Fruit fly (Drosophila melanogaster): ENCODE results near the gene eRF3.
A peak's percentile ranks its signal among the peaks of the same experiment; 100 is the strongest.

eRF3 gene

DNA sequence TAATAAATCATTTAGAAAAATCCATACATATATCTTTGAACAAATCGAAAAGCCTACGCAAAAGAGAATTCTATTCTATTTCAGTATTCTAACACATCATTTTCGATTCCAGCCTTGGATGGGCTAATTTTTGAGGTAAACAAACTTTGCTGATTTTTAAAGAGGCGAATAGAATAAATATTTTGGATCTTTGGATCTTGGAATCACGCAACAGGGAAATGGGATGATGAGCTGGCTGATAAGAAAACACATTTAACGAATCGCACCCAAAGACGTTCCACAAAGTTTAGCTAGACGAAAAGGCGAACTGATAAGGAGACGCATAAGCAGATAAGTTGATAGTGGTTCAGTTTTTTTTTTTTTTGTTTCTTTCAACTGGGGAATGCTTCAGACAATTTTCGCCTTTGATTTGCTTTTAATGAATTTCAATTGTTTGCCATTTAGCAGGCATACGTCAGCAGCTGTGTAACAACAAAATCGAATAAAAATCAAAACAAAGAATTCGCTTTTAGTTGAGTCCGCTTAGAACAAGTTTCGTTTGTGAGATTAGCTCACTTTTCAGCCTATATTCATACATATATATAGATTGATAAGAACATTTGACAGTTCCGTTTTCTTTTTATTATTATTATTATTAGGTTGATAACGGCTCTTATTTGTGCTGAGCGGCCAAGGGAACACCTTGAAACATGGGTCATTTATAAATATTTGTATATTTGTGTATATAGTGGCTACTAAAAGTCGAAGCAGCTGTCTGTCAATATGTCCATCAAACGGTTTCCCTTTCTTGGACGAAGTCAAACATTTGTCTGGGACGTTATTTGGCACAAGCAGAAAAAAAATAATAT is 31.1 kb downstream of the eRF3 start (continued):
- TF ChIP-seq CG14710 (tag; optimal IDR thresholded peaks at IDR 0.05) (peak; percentile 36), CG6254 (GFP tag; optimal IDR thresholded peaks at IDR 0.05) (peak; percentile 17), wek (GFP tag; optimal IDR thresholded peaks at IDR 0.05) (peak; percentile 27), CG33557 (GFP tag; optimal IDR thresholded peaks at IDR 0.05) (peak; percentile 56), Neu2 (GFP tag; optimal IDR thresholded peaks at IDR 0.05; ENCODE audit: borderline replicate concordance) (no peak), zf30C (GFP tag; optimal IDR thresholded peaks at IDR 0.05) (no peak), oc (tag; optimal IDR thresholded peaks at IDR 0.05) (no peak), CoRest (tag; optimal IDR thresholded peaks at IDR 0.05) (no peak), CG12236 (GFP tag; optimal IDR thresholded peaks at IDR 0.05) (no peak), Nf-YB (GFP tag; optimal IDR thresholded peaks at IDR 0.05) (no peak), Hr78 (GFP tag; optimal IDR thresholded peaks at IDR 0.05) (no peak), slou (GFP tag; optimal IDR thresholded peaks at IDR 0.05) (no peak), H2.0 (GFP tag; IDR thresholded peaks at IDR 0.05) (no peak), CG10543 (GFP tag; optimal IDR thresholded peaks at IDR 0.05) (peak; percentile 44), NfI (GFP tag; optimal IDR thresholded peaks at IDR 0.05) (no peak), eve (GFP tag; optimal IDR thresholded peaks at IDR 0.05) (peak in 1 of 2 experiments; percentile 9), Fer1 (GFP tag; optimal IDR thresholded peaks at IDR 0.05) (peak; percentile 37), Max (GFP tag; optimal IDR thresholded peaks at IDR 0.05) (peak; percentile 39), onecut (GFP tag; IDR thresholded peaks at IDR 0.05) (0 out of 2 replicates have a peak, but pooled peaks have one; percentile 17), nerfin-2 (GFP tag; IDR thresholded peaks at IDR 0.05; ENCODE audit: partially characterized antibody) (no peak), zen2 (GFP tag; IDR thresholded peaks at IDR 0.05; ENCODE audit: partially characterized antibody) (no peak), sd (tag; optimal IDR thresholded peaks at IDR 0.05) (peak; percentile 49), sc (optimal IDR thresholded peaks at IDR 0.05) (no peak), sc (GFP tag; optimal IDR thresholded peaks at IDR 0.05) (peak; percentile 57), CG4404 (GFP tag; IDR thresholded peaks at IDR 0.05) (no peak), mld (GFP tag; IDR thresholded peaks at IDR 0.05; ENCODE audit: partially characterized antibody) (no peak), CG17186 (GFP tag; optimal IDR thresholded peaks at IDR 0.05) (no peak), CG3065 (GFP tag; optimal IDR thresholded peaks at IDR 0.05) (no peak), crol (GFP tag; IDR thresholded peaks at IDR 0.05) (no peak), CG31224 (GFP tag; IDR thresholded peaks at IDR 0.05) (no peak), CG7987 (GFP tag; optimal IDR thresholded peaks at IDR 0.05) (peak; percentile 63), lbe (GFP tag; optimal IDR thresholded peaks at IDR 0.05) (no peak), gcm2 (GFP tag; optimal IDR thresholded peaks at IDR 0.05) (no peak), hth (optimal IDR thresholded peaks at IDR 0.05) (no peak), Jarid2 (GFP tag; optimal IDR thresholded peaks at IDR 0.05) (peak; percentile 10), GATAe (GFP tag; conservative IDR thresholded peaks at IDR 0.05) (no peak), stc (GFP tag; IDR thresholded peaks at IDR 0.05) (no peak), CG18599 (GFP tag; optimal IDR thresholded peaks at IDR 0.05) (peak; percentile 47), p53 (GFP tag; optimal IDR thresholded peaks at IDR 0.05) (no peak), bigmax (GFP tag; optimal IDR thresholded peaks at IDR 0.05) (no peak), Camta (GFP tag; optimal IDR thresholded peaks at IDR 0.05) (no peak), gro (GFP tag; optimal IDR thresholded peaks at IDR 0.05) (no peak), CG9817 (tag; optimal IDR thresholded peaks at IDR 0.05) (no peak), Hey (tag; optimal IDR thresholded peaks at IDR 0.05) (no peak), CG34376 (GFP tag; optimal IDR thresholded peaks at IDR 0.05) (peak; percentile 78), Nf-YC (tag; optimal IDR thresholded peaks at IDR 0.05) (no peak), Ets97D (GFP tag; optimal IDR thresholded peaks at IDR 0.05) (no peak), CG1792 (GFP tag; optimal IDR thresholded peaks at IDR 0.05) (no peak), Blimp-1 (GFP tag; optimal IDR thresholded peaks at IDR 0.05) (peak; percentile 47)

Measured in whole organism, embryonic.